Worm (Caenorhabditis elegans) whole organism, midembryonic: ENCODE data around the gene clec-130.

Source experiments
- T22C8.4 ChIP-seq: fragments of 200-800 bp; sonication (Bioruptor generic); IDR thresholded peaks from 2 replicates; pipeline ENCODE4 v1.3.6; 2022; ENCODE audit warnings: missing genetic modification characterization, missing compliant biosample characterization
- cog-1 ChIP-seq: sonication (generic microtip); optimal IDR thresholded peaks from 2 replicates; lab custom pipeline; 2016; ENCODE audit warnings: missing genetic modification characterization, missing compliant biosample characterization
- flt-1 ChIP-seq: fragments of 200-800 bp; sonication (Bioruptor generic); IDR thresholded peaks from 2 replicates; pipeline ENCODE4 v1.3.6; 2022; ENCODE audit warnings: missing genetic modification characterization, missing compliant biosample characterization
- klf-2 ChIP-seq: fragments of 200-800 bp; sonication (Bioruptor generic); conservative IDR thresholded peaks from 2 replicates; pipeline ENCODE4 v1.3.6; 2022; ENCODE audit warnings: missing genetic modification reagents, missing genetic modification characterization, missing compliant biosample characterization
- med-1 ChIP-seq: sonication (generic microtip); optimal IDR thresholded peaks from 2 replicates; lab custom pipeline; 2017; ENCODE audit warnings: missing genetic modification characterization, mild to moderate bottlenecking, missing compliant biosample characterization, antibody characterized with exemption, missing genetic modification reagents; ENCODE audit not compliant: insufficient read depth
- ref-1 ChIP-seq: fragments of 200-800 bp; sonication (Bioruptor generic); conservative IDR thresholded peaks from 2 replicates; pipeline ENCODE4 v1.3.6; 2022; ENCODE audit warnings: missing genetic modification reagents, missing genetic modification characterization, missing compliant biosample characterization
- tab-1 ChIP-seq: fragments of 200-800 bp; sonication (Bioruptor generic); IDR thresholded peaks from 2 replicates; pipeline ENCODE4 v1.3.6; 2022; ENCODE audit warnings: missing genetic modification characterization, missing compliant biosample characterization
- ztf-23 ChIP-seq: fragments of 200-800 bp; sonication (Bioruptor generic); IDR thresholded peaks from 2 replicates; pipeline ENCODE4 v1.3.6; 2022; ENCODE audit warnings: missing genetic modification reagents, missing genetic modification characterization, missing compliant biosample characterization
- ztf-29 ChIP-seq: fragments of 200-800 bp; sonication (Bioruptor generic); IDR thresholded peaks from 2 replicates; pipeline ENCODE4 v1.3.6; 2022; ENCODE audit warnings: missing genetic modification reagents, missing genetic modification characterization, missing compliant biosample characterization

clec-130 gene

ce11 chrII:3555281-3555680 is 18.1 kb upstream of the clec-130 start:
- TF ChIP-seq T22C8.4 (GFP tag; lab: Robert Waterston, UW) (no peak), flt-1 (GFP tag; lab: Robert Waterston, UW) (no peak), tab-1 (GFP tag; lab: Robert Waterston, UW) (no peak), ref-1 (GFP tag; lab: Robert Waterston, UW) (no peak), med-1 (GFP tag; lab: Kevin White, UChicago) (no peak), cog-1 (tag; lab: Kevin White, UChicago) (no peak), ztf-29 (GFP tag; lab: Robert Waterston, UW) (no peak), klf-2 (no peak), ztf-23 (GFP tag; lab: Robert Waterston, UW) (no peak)

ce11 chrII:3556584-3556983 is 16.8 kb upstream of the clec-130 start:
- no peak for TF ChIP-seq cog-1 (tag; lab: Kevin White, UChicago)
- TF ChIP-seq klf-2: no peak
- TF ChIP-seq ztf-29 (GFP tag; lab: Robert Waterston, UW): no peak
- TF ChIP-seq ref-1 (GFP tag; lab: Robert Waterston, UW): no peak
- TF ChIP-seq tab-1 (GFP tag; lab: Robert Waterston, UW): no peak
- TF ChIP-seq T22C8.4 (GFP tag; lab: Robert Waterston, UW): no peak
- TF ChIP-seq flt-1 (GFP tag; lab: Robert Waterston, UW): no peak

- TF ChIP-seq ztf-29 (GFP tag; lab: Robert Waterston, UW) (no peak), tab-1 (GFP tag; lab: Robert Waterston, UW) (no peak), flt-1 (GFP tag; lab: Robert Waterston, UW) (no peak), ztf-23 (GFP tag; lab: Robert Waterston, UW) (no peak), med-1 (GFP tag; lab: Kevin White, UChicago) (no peak), klf-2 (no peak), cog-1 (tag; lab: Kevin White, UChicago) (no peak), T22C8.4 (GFP tag; lab: Robert Waterston, UW) (no peak), ref-1 (GFP tag; lab: Robert Waterston, UW) (no peak)
These were observed 15.9 kb upstream of the clec-130 start, which contains the start of gene lgc-45 for ce11 chrII:3557417-3557816. lgc-45 (plus strand) TSS chrII:3557472.

- TF ChIP-seq klf-2 (no peak), cog-1 (tag; lab: Kevin White, UChicago) (no peak), ztf-23 (GFP tag; lab: Robert Waterston, UW) (no peak), med-1 (GFP tag; lab: Kevin White, UChicago) (no peak), flt-1 (GFP tag; lab: Robert Waterston, UW) (no peak), ztf-29 (GFP tag; lab: Robert Waterston, UW) (no peak)
These were observed 12.8 kb upstream of the clec-130 start, which contains the start of gene W10G11.1 for ce11 chrII:3560592-3560991. W10G11.1 (minus strand) TSS chrII:3560692.

ce11 chrII:3561561-3561960 is 11.8 kb upstream of the clec-130 start, which contains the start of gene W10G11.2:
W10G11.2 (minus strand) TSS chrII:3561661.
- TF ChIP-seq ztf-23 (GFP tag; lab: Robert Waterston, UW): no peak
- no peak for TF ChIP-seq tab-1 (GFP tag; lab: Robert Waterston, UW)
- TF ChIP-seq T22C8.4 (GFP tag; lab: Robert Waterston, UW): no peak
- TF ChIP-seq cog-1 (tag; lab: Kevin White, UChicago): no peak
- no peak for TF ChIP-seq klf-2
- no peak for TF ChIP-seq med-1 (GFP tag; lab: Kevin White, UChicago)
- no peak for TF ChIP-seq ztf-29 (GFP tag; lab: Robert Waterston, UW)

- no peak for TF ChIP-seq ztf-23 (GFP tag; lab: Robert Waterston, UW)
- no peak for TF ChIP-seq med-1 (GFP tag; lab: Kevin White, UChicago)
- no peak for TF ChIP-seq klf-2
- TF ChIP-seq T22C8.4 (GFP tag; lab: Robert Waterston, UW): no peak
- no peak for TF ChIP-seq cog-1 (tag; lab: Kevin White, UChicago)
- no peak for TF ChIP-seq tab-1 (GFP tag; lab: Robert Waterston, UW)
- TF ChIP-seq ref-1 (GFP tag; lab: Robert Waterston, UW): no peak
These were observed 10.9 kb upstream of the clec-130 start, which contains the start of gene W10G11.3 for ce11 chrII:3562419-3562818. W10G11.3 (minus strand) TSS chrII:3562519.

- no peak for TF ChIP-seq ztf-23 (GFP tag; lab: Robert Waterston, UW)
- TF ChIP-seq klf-2: no peak
- no peak for TF ChIP-seq tab-1 (GFP tag; lab: Robert Waterston, UW)
- TF ChIP-seq med-1 (GFP tag; lab: Kevin White, UChicago): no peak
- no peak for TF ChIP-seq cog-1 (tag; lab: Kevin White, UChicago)
- TF ChIP-seq ref-1 (GFP tag; lab: Robert Waterston, UW): no peak
- TF ChIP-seq ztf-29 (GFP tag; lab: Robert Waterston, UW): no peak
- no peak for TF ChIP-seq flt-1 (GFP tag; lab: Robert Waterston, UW)
- no peak for TF ChIP-seq T22C8.4 (GFP tag; lab: Robert Waterston, UW)
These were observed 6.3 kb upstream of the clec-130 start for ce11 chrII:3567066-3567465.

- peak; percentile 75; the same call in 1 of the 2 replicates for TF ChIP-seq ztf-23 (GFP tag; lab: Robert Waterston, UW)
- TF ChIP-seq klf-2: peak; percentile 64; the same call in 1 of the 2 replicates
- peak; percentile 77 for TF ChIP-seq tab-1 (GFP tag; lab: Robert Waterston, UW)
- TF ChIP-seq ztf-29 (GFP tag; lab: Robert Waterston, UW): peak; percentile 80
- TF ChIP-seq T22C8.4 (GFP tag; lab: Robert Waterston, UW): peak; percentile 49; the same call in 1 of the 2 replicates
- TF ChIP-seq ref-1 (GFP tag; lab: Robert Waterston, UW): peak; percentile 70
- peak; percentile 91 for TF ChIP-seq flt-1 (GFP tag; lab: Robert Waterston, UW)
These were observed 5.8 kb upstream of the clec-130 start for ce11 chrII:3567576-3567975.

ce11 chrII:3569118-3569517 is 4.2 kb upstream of the clec-130 start, which contains the start of gene clec-127:
clec-127 (minus strand) TSS chrII:3569218.
- no peak for TF ChIP-seq T22C8.4 (GFP tag; lab: Robert Waterston, UW)
- no peak for TF ChIP-seq cog-1 (tag; lab: Kevin White, UChicago)
- no peak for TF ChIP-seq med-1 (GFP tag; lab: Kevin White, UChicago)
- TF ChIP-seq klf-2: no peak
- TF ChIP-seq ztf-29 (GFP tag; lab: Robert Waterston, UW): no peak
- no peak for TF ChIP-seq tab-1 (GFP tag; lab: Robert Waterston, UW)
- TF ChIP-seq ztf-23 (GFP tag; lab: Robert Waterston, UW): no peak
- TF ChIP-seq flt-1 (GFP tag; lab: Robert Waterston, UW): no peak
- TF ChIP-seq ref-1 (GFP tag; lab: Robert Waterston, UW): no peak
